Worm (Caenorhabditis elegans) whole organism, L1 larva: ENCODE results near the gene zgpa-1.

Experiments
- ces-1 ChIP-seq: fragments of 150-350 bp; optimal IDR thresholded peaks from 2 replicates; lab custom pipeline; 2014; ENCODE audit warnings: missing biosample characterization, missing genetic modification reagents, missing genetic modification characterization
- dpl-1 ChIP-seq, 3 experiments: fragments of 150-350 bp in 2 of 3; sonication (generic microtip) in 1 of 3; optimal IDR thresholded peaks; 2 replicates each; lab custom pipeline; 2014 to 2017; ENCODE audit warnings: missing biosample characterization in 3 of 3, missing genetic modification characterization in 3 of 3, missing genetic modification reagents in 3 of 3
- lin-13 ChIP-seq: fragments of 150-350 bp; optimal IDR thresholded peaks from 2 replicates; lab custom pipeline; 2014; ENCODE audit warnings: missing biosample characterization, missing genetic modification reagents, missing genetic modification characterization
- nhr-11 ChIP-seq: fragments of 150-350 bp; optimal IDR thresholded peaks from 2 replicates; lab custom pipeline; 2014; ENCODE audit warnings: missing biosample characterization, missing genetic modification characterization
- sox-4 ChIP-seq: sonication (generic microtip); optimal IDR thresholded peaks from 2 replicates; lab custom pipeline; 2016; ENCODE audit warnings: missing genetic modification characterization, missing compliant biosample characterization
- xbp-1 ChIP-seq: sonication (generic microtip); optimal IDR thresholded peaks from 2 replicates; lab custom pipeline; 2016; ENCODE audit warnings: missing genetic modification characterization, missing compliant biosample characterization

- TF ChIP-seq ces-1 (GFP tag; lab: Kevin White, UChicago) (no peak), xbp-1 (tag; lab: Kevin White, UChicago) (no peak), lin-13 (GFP tag; lab: Kevin White, UChicago) (no peak), nhr-11 (tag; lab: Kevin White, UChicago) (no peak), dpl-1 (GFP tag; optimal IDR thresholded peaks at IDR 0.05; lab: Kevin White, UChicago) (no peak), sox-4 (tag; lab: Kevin White, UChicago) (no peak)
Observed at ce11 chrIV:7803250-7803649, 9.4 kb downstream of the zgpa-1 start, which contains the start of gene C33H5.16.
